Fruit fly (Drosophila melanogaster): ENCODE measurements around the gene CG31954.

Gene CG31954

DNA sequence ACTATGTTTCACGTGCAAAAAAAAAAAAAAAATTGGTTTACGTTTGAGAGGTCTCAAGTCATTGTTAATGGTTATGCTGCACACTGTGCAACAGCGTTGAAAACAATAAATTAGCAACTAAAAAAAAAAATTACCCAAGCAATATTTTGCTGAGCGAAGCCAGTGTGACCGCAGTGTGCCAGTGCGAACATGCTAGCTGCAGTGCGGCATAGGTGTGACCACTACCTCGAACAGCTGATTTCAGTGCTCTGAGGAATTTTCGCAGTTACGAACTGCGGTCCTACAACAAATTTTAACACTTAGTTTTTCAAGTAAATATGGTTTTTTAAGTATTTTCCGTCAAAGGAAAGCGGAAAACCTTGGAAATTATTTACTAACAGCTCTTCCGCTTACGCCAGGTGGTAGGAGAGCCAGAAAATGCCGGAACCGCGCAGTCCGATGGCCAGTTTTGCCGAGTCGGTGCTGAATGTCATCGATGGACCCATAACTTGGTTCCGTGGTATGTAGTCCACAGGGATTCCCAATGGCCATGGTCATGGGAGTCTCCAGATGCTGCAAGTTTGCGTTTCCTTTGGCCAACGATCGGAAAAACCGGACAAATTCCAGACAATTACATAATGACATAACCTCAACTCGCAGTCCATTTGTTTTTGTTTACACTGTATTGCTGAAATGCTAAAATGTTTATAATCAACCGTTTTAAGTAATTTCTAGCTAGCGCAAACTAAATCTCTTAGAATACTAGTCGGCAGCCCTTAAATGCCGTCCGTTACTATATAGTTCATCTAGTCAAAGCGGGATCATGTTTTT lies 43.8 kb downstream of the CG31954 start, which contains the start of the genes msl-2 and ND-PDSW (continued):
- TF ChIP-seq ac (GFP tag; optimal IDR thresholded peaks at IDR 0.05) (no peak), Gug (GFP tag; IDR thresholded peaks at IDR 0.05) (no peak), nom (GFP tag; optimal IDR thresholded peaks at IDR 0.05) (no peak), trem (tag; optimal IDR thresholded peaks at IDR 0.05) (peak; percentile 23), toy (GFP tag; IDR thresholded peaks at IDR 0.05) (no peak), CG13894 (tag; optimal IDR thresholded peaks at IDR 0.05) (no peak), gfzf (GFP tag; optimal IDR thresholded peaks at IDR 0.05) (peak; percentile 98), dan (GFP tag; IDR thresholded peaks at IDR 0.05) (no peak), CG10267 (tag; optimal IDR thresholded peaks at IDR 0.05) (peak; percentile 49), slbo (GFP tag; IDR thresholded peaks at IDR 0.05) (no peak), luna (GFP tag; optimal IDR thresholded peaks at IDR 0.05) (no peak), Bgb (GFP tag; IDR thresholded peaks at IDR 0.05; ENCODE audit: partially characterized antibody) (peak; percentile 9; the same call in 1 of the 2 replicates), Poxn (GFP tag; IDR thresholded peaks at IDR 0.05) (no peak), CG18619 (GFP tag; optimal IDR thresholded peaks at IDR 0.05) (no peak), gsb (GFP tag; IDR thresholded peaks at IDR 0.05) (no peak), stc (GFP tag; IDR thresholded peaks at IDR 0.05) (no peak), CG6854 (GFP tag; optimal IDR thresholded peaks at IDR 0.05) (no peak), CG11560 (tag; IDR thresholded peaks at IDR 0.05) (no peak), Dip3 (GFP tag; optimal IDR thresholded peaks at IDR 0.05) (no peak), sna (GFP tag; IDR thresholded peaks at IDR 0.05; ENCODE audit: partially characterized antibody) (no peak), sug (tag; optimal IDR thresholded peaks at IDR 0.05) (no peak), sens (GFP tag) (peak; percentile 43), bigmax (GFP tag; optimal IDR thresholded peaks at IDR 0.05) (peak; percentile 92), HHEX (GFP tag; optimal IDR thresholded peaks at IDR 0.05) (no peak), CG11398 (GFP tag; optimal IDR thresholded peaks at IDR 0.05) (no peak), MTF-1 (GFP tag; optimal IDR thresholded peaks at IDR 0.05; ENCODE audit: borderline replicate concordance) (no peak), klu (GFP tag; IDR thresholded peaks at IDR 0.05) (no peak), wek (GFP tag; optimal IDR thresholded peaks at IDR 0.05) (no peak), mld (GFP tag; IDR thresholded peaks at IDR 0.05; ENCODE audit: partially characterized antibody) (no peak), CG16815 (GFP tag; optimal IDR thresholded peaks at IDR 0.05) (no peak), CG12155 (GFP tag; optimal IDR thresholded peaks at IDR 0.05) (no peak), CG11093 (GFP tag; IDR thresholded peaks at IDR 0.05) (no peak), Aef1 (GFP tag; IDR thresholded peaks at IDR 0.05) (no peak), CG15514 (GFP tag; optimal IDR thresholded peaks at IDR 0.05) (peak; percentile 42), CG17912 (GFP tag; optimal IDR thresholded peaks at IDR 0.05) (no peak), nau (GFP tag; optimal IDR thresholded peaks at IDR 0.05) (no peak), CG13287 (GFP tag; IDR thresholded peaks at IDR 0.05; ENCODE audit: partially characterized antibody) (peak; percentile 31; the same call in 1 of the 2 replicates), CG31441 (GFP tag; IDR thresholded peaks at IDR 0.05) (no peak), CG31365 (tag; optimal IDR thresholded peaks at IDR 0.05) (no peak), Bdp1 (GFP tag; optimal IDR thresholded peaks at IDR 0.05) (no peak), tio (GFP tag; optimal IDR thresholded peaks at IDR 0.05) (no peak), CG1603 (tag; optimal IDR thresholded peaks at IDR 0.05) (no peak), Hmx (GFP tag; optimal IDR thresholded peaks at IDR 0.05) (no peak), Pdp1 (GFP tag; optimal IDR thresholded peaks at IDR 0.05) (peak in 1 of 2 experiments; percentile 96), CG16779 (GFP tag; IDR thresholded peaks at IDR 0.05) (no peak), unc-4 (GFP tag; IDR thresholded peaks at IDR 0.05; ENCODE audit: partially characterized antibody) (no peak), CG6765 (GFP tag; optimal IDR thresholded peaks at IDR 0.05) (no peak), fd64A (GFP tag; optimal IDR thresholded peaks at IDR 0.05) (no peak), D19B (GFP tag; optimal IDR thresholded peaks at IDR 0.05) (no peak)
